Worm (Caenorhabditis elegans): Measurements from ENCODE around the gene irld-1.

irld-1 gene

ce11 chrV:4372986-4373385, 36.4 kb downstream of the irld-1 start:
- TF ChIP-seq fkh-6 (tag; optimal IDR thresholded peaks at IDR 0.05) (peak; percentile 6), lin-11 (tag; optimal IDR thresholded peaks at IDR 0.05) (no peak), C08G9.2 (tag; optimal IDR thresholded peaks at IDR 0.05) (peak; percentile 49)

- TF ChIP-seq C38D4.7 (GFP tag; optimal IDR thresholded peaks at IDR 0.05) (no peak), hlh-15 (tag; optimal IDR thresholded peaks at IDR 0.05) (no peak), ttx-3 (tag; optimal IDR thresholded peaks at IDR 0.05) (no peak), K09A11.1 (tag; optimal IDR thresholded peaks at IDR 0.05; ENCODE audit: insufficient read depth) (no peak)
These were observed 37.1 kb downstream of the irld-1 start for ce11 chrV:4373656-4374055.

ce11 chrV:4374625-4375024, 38.1 kb downstream of the irld-1 start, which contains the start of gene neg-1:
Gene neg-1, minus strand, starts transcription at chrV:4374874.
- TF ChIP-seq ceh-34 (tag; optimal IDR thresholded peaks at IDR 0.05) (no peak), pax-1 (tag; optimal IDR thresholded peaks at IDR 0.05) (no peak), ttx-3 (tag; optimal IDR thresholded peaks at IDR 0.05) (no peak), rnt-1 (tag; optimal IDR thresholded peaks at IDR 0.05) (no peak), fkh-10 (GFP tag; optimal IDR thresholded peaks at IDR 0.05) (no peak), ref-2 (tag; optimal IDR thresholded peaks at IDR 0.05) (no peak), syd-9 (tag; optimal IDR thresholded peaks at IDR 0.05) (no peak), ceh-9 (tag; optimal IDR thresholded peaks at IDR 0.05) (no peak), ceh-6 (GFP tag; optimal IDR thresholded peaks at IDR 0.05) (no peak), pha-2 (tag; optimal IDR thresholded peaks at IDR 0.05) (no peak), lim-6 (tag; optimal IDR thresholded peaks at IDR 0.05) (no peak), nhr-232 (tag; optimal IDR thresholded peaks at IDR 0.05) (no peak), sox-2 (GFP tag; IDR thresholded peaks at IDR 0.05) (no peak), odd-2 (tag; optimal IDR thresholded peaks at IDR 0.05) (no peak), K09A11.1 (tag; optimal IDR thresholded peaks at IDR 0.05; ENCODE audit: insufficient read depth) (no peak), hlh-30 (tag; optimal IDR thresholded peaks at IDR 0.05; ENCODE audit: insufficient read depth) (no peak), C08G9.2 (tag; optimal IDR thresholded peaks at IDR 0.05) (no peak), tbx-2 (tag; optimal IDR thresholded peaks at IDR 0.05) (no peak), ceh-24 (tag; optimal IDR thresholded peaks at IDR 0.05) (no peak), pqm-1 (tag; optimal IDR thresholded peaks at IDR 0.05) (no peak)

ce11 chrV:4375807-4376564, 39.4 kb downstream of the irld-1 start, which contains the start of gene F32D1.7:
Gene F32D1.7, minus strand, starts transcription at chrV:4376173.
- TF ChIP-seq ceh-14 (tag; optimal IDR thresholded peaks at IDR 0.05) (no peak), ahr-1 (tag; optimal IDR thresholded peaks at IDR 0.05) (no peak), F13H6.1 (tag; optimal IDR thresholded peaks at IDR 0.05) (no peak), ceh-34 (tag; optimal IDR thresholded peaks at IDR 0.05) (no peak), ceh-48 (tag; optimal IDR thresholded peaks at IDR 0.05) (no peak), syd-9 (tag; optimal IDR thresholded peaks at IDR 0.05) (no peak)

ce11 chrV:4377622-4378021, 41.1 kb downstream of the irld-1 start, which contains the start of gene F32D1.8:
Gene F32D1.8, minus strand, starts transcription at chrV:4377722.
- TF ChIP-seq ztf-16 (tag; optimal IDR thresholded peaks at IDR 0.05) (no peak), ceh-45 (GFP tag; IDR thresholded peaks at IDR 0.05) (no peak), ceh-24 (tag; optimal IDR thresholded peaks at IDR 0.05) (no peak), K02D7.2 (tag; optimal IDR thresholded peaks at IDR 0.05) (no peak), ref-2 (tag; optimal IDR thresholded peaks at IDR 0.05) (no peak), ceh-6 (GFP tag; optimal IDR thresholded peaks at IDR 0.05) (no peak), unc-3 (GFP tag; conservative IDR thresholded peaks at IDR 0.05) (no peak), unc-3 (tag; optimal IDR thresholded peaks at IDR 0.05) (no peak), madf-2 (tag; optimal IDR thresholded peaks at IDR 0.05) (no peak), hlh-6 (tag; optimal IDR thresholded peaks at IDR 0.05) (no peak)
